Worm (Caenorhabditis elegans): Measurements from ENCODE around the gene lurp-4.

Gene lurp-4

DNA sequence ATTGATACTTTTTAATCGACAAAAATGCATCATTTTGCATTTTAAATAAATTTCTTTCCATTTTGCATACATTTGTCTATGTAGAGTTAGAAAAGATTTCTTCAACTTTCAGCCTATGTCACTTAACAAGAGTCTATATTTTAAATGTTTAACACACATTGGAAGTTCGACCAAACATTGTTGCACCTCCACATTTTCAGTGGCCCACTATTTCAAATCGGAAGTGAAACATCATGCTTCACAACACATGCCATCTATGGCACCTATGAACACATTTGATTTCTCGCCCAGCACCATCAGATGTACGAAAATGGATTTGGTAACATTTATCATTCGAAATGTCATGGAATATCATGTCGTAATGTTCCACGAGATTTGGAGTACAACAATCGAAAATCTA is 46.2 kb downstream of the lurp-4 start, which contains the start of gene dhc-3:
TSS of gene dhc-3 (plus strand) at position 301 of the 400 bp plus-strand sequence.
- TF ChIP-seq nhr-76 (tag; optimal IDR thresholded peaks at IDR 0.05) (no peak), bed-3 (GFP tag; optimal IDR thresholded peaks at IDR 0.05) (no peak), nhr-28 (tag; optimal IDR thresholded peaks at IDR 0.05) (no peak), ham-2 (GFP tag; optimal IDR thresholded peaks at IDR 0.05) (no peak), nhr-237 (tag; optimal IDR thresholded peaks at IDR 0.05) (no peak), zip-8 (tag; optimal IDR thresholded peaks at IDR 0.05) (no peak), flh-1 (GFP tag; optimal IDR thresholded peaks at IDR 0.05) (no peak), ceh-83 (GFP tag; optimal IDR thresholded peaks at IDR 0.05) (no peak), cnd-1 (tag; optimal IDR thresholded peaks at IDR 0.05) (no peak), lsy-2 (tag; optimal IDR thresholded peaks at IDR 0.05) (no peak), lin-32 (GFP tag; optimal IDR thresholded peaks at IDR 0.05) (no peak), M03D4.4 (tag; optimal IDR thresholded peaks at IDR 0.05) (no peak), sem-2 (GFP tag; optimal IDR thresholded peaks at IDR 0.05) (no peak), ceh-39 (tag; optimal IDR thresholded peaks at IDR 0.05) (no peak)
